Worm (Caenorhabditis elegans) whole organism, L4 larva: Measurements from ENCODE around the gene ZK512.1.

Source experiments
- F26F4.8 ChIP-seq: fragments of 200-800 bp; sonication (Bioruptor generic); conservative IDR thresholded peaks from 2 replicates; pipeline ENCODE4 v1.3.6; 2022; ENCODE audit warnings: missing genetic modification characterization, missing compliant biosample characterization
- F37D6.2 ChIP-seq: sonication (generic microtip); optimal IDR thresholded peaks from 2 replicates; lab custom pipeline; 2016; ENCODE audit warnings: mild to moderate bottlenecking, missing genetic modification characterization, missing compliant biosample characterization
- F49E8.2 ChIP-seq: sonication (generic microtip); optimal IDR thresholded peaks from 2 replicates; lab custom pipeline; 2016; ENCODE audit warnings: missing compliant biosample characterization, mild to moderate bottlenecking, missing genetic modification characterization, borderline replicate concordance
- T20F7.1 ChIP-seq: fragments of 200-800 bp; sonication (Bioruptor generic); optimal IDR thresholded peaks from 2 replicates; lab custom pipeline; 2018; ENCODE audit warnings: mild to moderate bottlenecking, missing genetic modification characterization, missing compliant biosample characterization
- T26A8.4 ChIP-seq: fragments of 200-800 bp; sonication (Bioruptor generic); IDR thresholded peaks from 2 replicates; pipeline ENCODE4 v1.3.6; 2022; ENCODE audit warnings: missing genetic modification characterization, missing compliant biosample characterization
- Y105C5A.15 ChIP-seq: fragments of 200-800 bp; sonication (Bioruptor generic); IDR thresholded peaks from 2 replicates; pipeline ENCODE4 v1.3.6; 2022; ENCODE audit warnings: missing genetic modification characterization, missing compliant biosample characterization
- Y48G9A.11 ChIP-seq: fragments of 200-800 bp; sonication (Bioruptor generic); IDR thresholded peaks from 2 replicates; pipeline ENCODE4 v1.3.6; 2022; ENCODE audit warnings: missing genetic modification reagents, missing genetic modification characterization, missing compliant biosample characterization
- Y5F2A.4 ChIP-seq: fragments of 200-800 bp; sonication (Bioruptor generic); optimal IDR thresholded peaks from 2 replicates; lab custom pipeline; 2018; ENCODE audit warnings: mild to moderate bottlenecking, missing genetic modification characterization, missing compliant biosample characterization
- Y75B8A.6 ChIP-seq: fragments of 200-800 bp; sonication (Bioruptor generic); IDR thresholded peaks from 2 replicates; pipeline ENCODE4 v1.3.6; 2022; ENCODE audit warnings: missing genetic modification reagents, missing genetic modification characterization, missing compliant biosample characterization
- aha-1 ChIP-seq: fragments of 150-350 bp; peaks from one replicate; lab custom pipeline; 2014; ENCODE audit warnings: missing biosample characterization, missing genetic modification characterization
- aly-2 ChIP-seq: sonication (generic microtip); optimal IDR thresholded peaks from 2 replicates; lab custom pipeline; 2018; ENCODE audit warnings: missing biosample characterization, missing genetic modification characterization
- attf-4 ChIP-seq: sonication (generic microtip); optimal IDR thresholded peaks from 3 replicates; lab custom pipeline; 2017; ENCODE audit warnings: missing biosample characterization, missing genetic modification characterization
- ceh-20 ChIP-seq: fragments of 200-800 bp; sonication (Bioruptor generic); IDR thresholded peaks from 2 replicates; pipeline ENCODE4 v1.3.6; 2022; ENCODE audit warnings: missing genetic modification reagents, missing genetic modification characterization, missing compliant biosample characterization
- ceh-28 ChIP-seq: fragments of 150-350 bp; optimal IDR thresholded peaks from 2 replicates; lab custom pipeline; 2014; ENCODE audit warnings: missing biosample characterization, missing genetic modification reagents, missing genetic modification characterization
- ceh-32 ChIP-seq: sonication (generic microtip); optimal IDR thresholded peaks from 2 replicates; lab custom pipeline; 2016; ENCODE audit warnings: mild to moderate bottlenecking, missing genetic modification characterization, missing compliant biosample characterization; ENCODE audit not compliant: poor library complexity
- ces-1 ChIP-seq: fragments of 150-350 bp; sonication (generic microtip); optimal IDR thresholded peaks from 4 replicates; lab custom pipeline; 2014; ENCODE audit warnings: missing biosample characterization, missing genetic modification reagents, missing genetic modification characterization
- cey-2 ChIP-seq: sonication (generic microtip); optimal IDR thresholded peaks from 3 replicates; lab custom pipeline; 2017; ENCODE audit warnings: missing genetic modification characterization, mild to moderate bottlenecking, missing compliant biosample characterization, antibody characterized with exemption, borderline replicate concordance; ENCODE audit not compliant: insufficient read depth
- daf-16 ChIP-seq, 3 experiments: sonication (generic microtip); optimal IDR thresholded peaks; 2 replicates each; lab custom pipeline; 2016 to 2017; ENCODE audit warnings: missing genetic modification characterization in 3 of 3, missing genetic modification reagents in 3 of 3, mild to moderate bottlenecking in 2 of 3, missing compliant biosample characterization in 2 of 3, missing biosample characterization in 1 of 3, moderate library complexity in 1 of 3
- daf-19 ChIP-seq: fragments of 200-800 bp; sonication (Bioruptor generic); conservative IDR thresholded peaks from 2 replicates; pipeline ENCODE4 v1.3.6; 2022; ENCODE audit warnings: missing genetic modification characterization, missing compliant biosample characterization
- daf-8 ChIP-seq: fragments of 200-800 bp; sonication (Bioruptor generic); IDR thresholded peaks from 2 replicates; pipeline ENCODE4 v1.3.6; 2022; ENCODE audit warnings: missing genetic modification characterization, missing compliant biosample characterization
- dmd-6 ChIP-seq: fragments of 200-800 bp; sonication (Bioruptor generic); IDR thresholded peaks from 2 replicates; pipeline ENCODE4 v1.3.6; 2022; ENCODE audit warnings: missing genetic modification reagents, missing genetic modification characterization, missing compliant biosample characterization
- dmd-9 ChIP-seq: fragments of 200-800 bp; sonication (Bioruptor generic); IDR thresholded peaks from 2 replicates; pipeline ENCODE4 v1.3.6; 2022; ENCODE audit warnings: missing genetic modification reagents, missing genetic modification characterization, missing compliant biosample characterization
- duxl-1 ChIP-seq: sonication (generic microtip); optimal IDR thresholded peaks from 2 replicates; lab custom pipeline; 2016; ENCODE audit warnings: mild to moderate bottlenecking, missing genetic modification characterization, moderate library complexity, missing compliant biosample characterization; ENCODE audit not compliant: poor library complexity
- egl-27 ChIP-seq: sonication (generic microtip); optimal IDR thresholded peaks from 3 replicates; lab custom pipeline; 2017; ENCODE audit warnings: missing biosample characterization, missing genetic modification reagents, missing genetic modification characterization
- fos-1 ChIP-seq: fragments of 150-350 bp; optimal IDR thresholded peaks from 2 replicates; lab custom pipeline; 2014; ENCODE audit warnings: missing biosample characterization, missing genetic modification characterization
- gei-8 ChIP-seq: fragments of 200-800 bp; sonication (Bioruptor generic); optimal IDR thresholded peaks from 2 replicates; lab custom pipeline; 2018; ENCODE audit warnings: mild to moderate bottlenecking, missing genetic modification characterization, missing compliant biosample characterization
- lin-1 ChIP-seq: fragments of 200-800 bp; sonication (Bioruptor generic); IDR thresholded peaks from 2 replicates; pipeline ENCODE4 v1.3.6; 2022; ENCODE audit warnings: missing genetic modification reagents, missing genetic modification characterization, missing compliant biosample characterization
- lin-38 ChIP-seq: fragments of 200-800 bp; sonication (Bioruptor generic); IDR thresholded peaks from 2 replicates; pipeline ENCODE4 v1.3.6; 2022; ENCODE audit warnings: missing genetic modification reagents, missing genetic modification characterization, missing compliant biosample characterization
- madf-5 ChIP-seq, 2 experiments: fragments of 200-800 bp; sonication (Bioruptor generic); IDR thresholded peaks; 2 replicates each; pipeline ENCODE4 v1.3.6; 2022; ENCODE audit warnings: missing compliant biosample characterization in 2 of 2, missing genetic modification characterization in 2 of 2
- madf-9 ChIP-seq: fragments of 200-800 bp; sonication (Bioruptor generic); conservative IDR thresholded peaks from 2 replicates; pipeline ENCODE4 v1.3.6; 2022; ENCODE audit warnings: missing genetic modification reagents, missing genetic modification characterization, missing compliant biosample characterization
- mdt-29 ChIP-seq: fragments of 200-800 bp; sonication (Bioruptor generic); IDR thresholded peaks from 2 replicates; pipeline ENCODE4 v1.3.6; 2022; ENCODE audit warnings: missing genetic modification reagents, missing genetic modification characterization, missing compliant biosample characterization
- mxl-2 ChIP-seq: fragments of 200-800 bp; sonication (Bioruptor generic); conservative IDR thresholded peaks from 2 replicates; pipeline ENCODE4 v1.3.6; 2022; ENCODE audit warnings: missing genetic modification reagents, missing genetic modification characterization, missing compliant biosample characterization
- mxl-3 ChIP-seq: fragments of 200-800 bp; sonication (Bioruptor generic); optimal IDR thresholded peaks from 2 replicates; lab custom pipeline; 2018; ENCODE audit warnings: mild to moderate bottlenecking, missing genetic modification characterization, missing compliant biosample characterization
- nhr-102 ChIP-seq: sonication (generic microtip); optimal IDR thresholded peaks from 2 replicates; lab custom pipeline; 2016; ENCODE audit warnings: mild to moderate bottlenecking, missing genetic modification characterization, moderate library complexity, missing compliant biosample characterization
- nhr-237 ChIP-seq: sonication (generic microtip); optimal IDR thresholded peaks from 2 replicates; lab custom pipeline; 2017; ENCODE audit warnings: missing biosample characterization, missing genetic modification characterization
- nhr-41 ChIP-seq: fragments of 200-800 bp; sonication (Bioruptor generic); IDR thresholded peaks from 2 replicates; pipeline ENCODE4 v1.3.6; 2022; ENCODE audit warnings: missing genetic modification reagents, missing genetic modification characterization, missing compliant biosample characterization
- nhr-42 ChIP-seq: fragments of 200-800 bp; sonication (Bioruptor generic); IDR thresholded peaks from 2 replicates; pipeline ENCODE4 v1.3.6; 2022; ENCODE audit warnings: missing genetic modification characterization, missing compliant biosample characterization
- nhr-48 ChIP-seq: sonication (generic microtip); optimal IDR thresholded peaks from 2 replicates; lab custom pipeline; 2016; ENCODE audit warnings: mild to moderate bottlenecking, missing genetic modification characterization, missing compliant biosample characterization
- nhr-6 ChIP-seq: fragments of 150-350 bp; optimal IDR thresholded peaks from 2 replicates; lab custom pipeline; 2014; ENCODE audit warnings: missing biosample characterization, missing genetic modification characterization
- pqm-1 ChIP-seq: sonication (generic microtip); optimal IDR thresholded peaks from 2 replicates; lab custom pipeline; 2017; ENCODE audit warnings: missing biosample characterization, missing genetic modification characterization
- saeg-2 ChIP-seq: fragments of 200-800 bp; sonication (Bioruptor generic); IDR thresholded peaks from 2 replicates; pipeline ENCODE4 v1.3.6; 2022; ENCODE audit warnings: missing genetic modification reagents, missing genetic modification characterization, missing compliant biosample characterization
- sdz-12 ChIP-seq: fragments of 200-800 bp; sonication (Bioruptor generic); optimal IDR thresholded peaks from 2 replicates; lab custom pipeline; 2018; ENCODE audit warnings: mild to moderate bottlenecking, missing genetic modification characterization, missing compliant biosample characterization
- set-16 ChIP-seq: fragments of 200-800 bp; sonication (Bioruptor generic); IDR thresholded peaks from 2 replicates; pipeline ENCODE4 v1.3.6; 2022; ENCODE audit warnings: missing genetic modification reagents, missing genetic modification characterization, missing compliant biosample characterization
- snpc-1.2 ChIP-seq: fragments of 200-800 bp; sonication (Bioruptor generic); IDR thresholded peaks from 2 replicates; pipeline ENCODE4 v1.3.6; 2022; ENCODE audit warnings: missing genetic modification reagents, missing genetic modification characterization, missing compliant biosample characterization
- snpc-4 ChIP-seq: fragments of 150-350 bp; optimal IDR thresholded peaks from 2 replicates; lab custom pipeline; 2014; ENCODE audit warnings: missing biosample characterization, missing genetic modification characterization
- spr-1 ChIP-seq: sonication (generic microtip); optimal IDR thresholded peaks from 2 replicates; lab custom pipeline; 2016; ENCODE audit warnings: mild to moderate bottlenecking, missing genetic modification characterization, missing compliant biosample characterization
- zag-1 ChIP-seq: fragments of 150-350 bp; optimal IDR thresholded peaks from 2 replicates; lab custom pipeline; 2014; ENCODE audit warnings: missing biosample characterization, missing genetic modification characterization
- zfp-2 ChIP-seq: sonication (generic microtip); optimal IDR thresholded peaks from 2 replicates; lab custom pipeline; 2016; ENCODE audit warnings: mild to moderate bottlenecking, missing genetic modification characterization, missing compliant biosample characterization
- zip-2 ChIP-seq: fragments of 150-350 bp; optimal IDR thresholded peaks from 2 replicates; lab custom pipeline; 2014; ENCODE audit warnings: missing biosample characterization, missing genetic modification characterization
- ztf-11 ChIP-seq: fragments of 150-350 bp; optimal IDR thresholded peaks from 2 replicates; lab custom pipeline; 2014; ENCODE audit warnings: missing biosample characterization, missing genetic modification characterization

ZK512.1 gene

DNA sequence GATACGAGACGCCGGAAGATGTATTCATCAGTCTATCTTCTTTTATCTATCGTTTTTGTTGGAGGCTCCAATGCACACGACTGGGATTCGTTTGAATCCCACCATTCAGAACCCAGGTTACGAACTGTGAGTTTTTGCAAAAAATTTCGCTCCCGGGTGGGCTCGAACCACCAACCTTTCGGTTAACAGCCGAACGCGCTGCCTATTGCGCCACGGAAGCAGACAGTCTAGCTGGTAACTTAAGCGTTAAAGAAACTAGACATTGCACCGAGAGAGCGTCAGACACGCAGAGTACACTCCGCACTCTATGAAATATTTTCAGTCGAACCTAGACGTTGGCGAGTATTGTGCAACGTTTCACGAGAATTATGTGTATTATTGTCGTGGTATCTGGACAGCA, 10.7 kb upstream of the ZK512.1 start (continued):
- TF ChIP-seq daf-16 (GFP tag; optimal IDR thresholded peaks at IDR 0.05; lab: Kevin White, UChicago) (peak in 1 of 2 experiments; percentile 59), daf-16 (tag; optimal IDR thresholded peaks at IDR 0.05; lab: Kevin White, UChicago) (no peak), egl-27 (tag; lab: Kevin White, UChicago) (no peak), spr-1 (peak; percentile 41), Y105C5A.15 (peak; percentile 77; the same call in 1 of the 2 replicates), mdt-29 (peak; percentile 54), Y75B8A.6 (GFP tag; lab: Robert Waterston, UW) (no peak), cey-2 (tag; lab: Kevin White, UChicago) (no peak), nhr-48 (tag; lab: Kevin White, UChicago) (peak; percentile 23), nhr-237 (tag; lab: Kevin White, UChicago) (no peak), nhr-41 (GFP tag; lab: Robert Waterston, UW) (0 out of 2 replicates have a peak, but pooled peaks have one; percentile 44), ces-1 (GFP tag; lab: Kevin White, UChicago) (no peak), duxl-1 (tag; lab: Kevin White, UChicago) (peak; percentile 49), dmd-6 (GFP tag; lab: Robert Waterston, UW) (peak; percentile 59), snpc-1.2 (GFP tag; lab: Robert Waterston, UW) (peak; percentile 73), fos-1 (tag; lab: Kevin White, UChicago) (no peak), pqm-1 (tag; lab: Kevin White, UChicago) (no peak), ceh-32 (tag; lab: Kevin White, UChicago) (no peak), lin-1 (GFP tag; lab: Robert Waterston, UW) (0 out of 2 replicates have a peak, but pooled peaks have one; percentile 16), Y48G9A.11 (GFP tag; lab: Robert Waterston, UW) (peak; percentile 82), zip-2 (tag; lab: Kevin White, UChicago) (peak; percentile 35), mxl-2 (GFP tag; lab: Robert Waterston, UW) (0 out of 2 replicates have a peak, but pooled peaks have one; percentile 35), mxl-3 (peak; percentile 0), T20F7.1 (peak; percentile 35), F49E8.2 (tag; lab: Kevin White, UChicago) (no peak), madf-9 (peak; percentile 65), aha-1 (tag; lab: Kevin White, UChicago) (peak; percentile 94), madf-5 (GFP tag; IDR thresholded peaks at IDR 0.05; lab: Robert Waterston, UW) (peak in 1 of 2 experiments; percentile 88; a peak in 2 of 4 replicates), nhr-102 (tag; lab: Kevin White, UChicago) (peak; percentile 37), dmd-9 (GFP tag; lab: Robert Waterston, UW) (peak; percentile 67), ztf-11 (tag; lab: Kevin White, UChicago) (no peak), snpc-4 (peak; percentile 22), ceh-28 (no peak), attf-4 (no peak), sdz-12 (GFP tag; lab: Kevin White, UChicago) (no peak), daf-19 (GFP tag; lab: Robert Waterston, UW) (peak; percentile 67; the same call in 1 of the 2 replicates), ceh-20 (GFP tag; lab: Robert Waterston, UW) (peak; percentile 38), Y5F2A.4 (GFP tag; lab: Kevin White, UChicago) (peak; percentile 26), T26A8.4 (GFP tag; lab: Robert Waterston, UW) (peak; percentile 74), zag-1 (no peak), nhr-6 (tag; lab: Kevin White, UChicago) (no peak), zfp-2 (no peak), aly-2 (no peak), lin-38 (GFP tag; lab: Robert Waterston, UW) (peak; percentile 84), gei-8 (GFP tag; lab: Kevin White, UChicago) (peak; percentile 52), nhr-42 (GFP tag; lab: Robert Waterston, UW) (no peak), saeg-2 (GFP tag; lab: Robert Waterston, UW) (0 out of 2 replicates have a peak, but pooled peaks have one; percentile 69), set-16 (GFP tag; lab: Robert Waterston, UW) (peak; percentile 20; the same call in 1 of the 2 replicates), F26F4.8 (GFP tag; lab: Robert Waterston, UW) (peak; percentile 75), F37D6.2 (tag; lab: Kevin White, UChicago) (no peak), daf-8 (GFP tag; lab: Robert Waterston, UW) (no peak)
